Fruit fly (Drosophila melanogaster): ENCODE measurements around the gene Pdp1.

The Pdp1 gene

DNA sequence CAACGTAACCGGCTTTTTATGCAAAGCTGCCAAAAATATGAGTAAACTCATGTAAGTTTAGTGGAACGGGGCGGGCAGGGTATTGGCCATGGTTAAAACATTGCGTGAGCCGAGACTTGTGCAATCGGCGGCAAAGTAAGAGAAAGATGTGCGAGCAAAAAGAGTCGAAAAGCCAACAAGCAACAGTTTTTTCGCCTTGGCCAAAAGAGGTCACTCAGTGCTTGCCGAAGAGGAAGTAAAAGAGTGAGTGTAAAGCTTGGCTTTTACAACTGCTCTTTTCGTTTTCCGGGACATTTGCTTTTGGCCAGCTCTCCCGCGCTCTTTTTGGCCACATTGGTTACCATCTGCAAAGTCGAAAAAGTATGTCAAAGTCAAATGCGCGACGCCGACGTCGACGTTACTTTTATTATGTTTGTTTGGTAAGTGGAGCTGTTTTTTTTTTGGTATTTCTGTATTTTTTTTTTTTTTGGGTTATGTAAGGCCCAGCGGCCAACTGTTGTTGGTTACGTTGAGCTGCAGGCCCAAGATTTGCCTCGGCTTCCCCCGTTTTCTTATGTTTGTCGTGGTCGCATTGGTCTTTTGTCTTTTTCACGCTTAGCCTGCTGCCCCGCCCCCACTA is 79.3 kb downstream of the Pdp1 start:
- no peak for TF ChIP-seq sob (GFP tag; IDR thresholded peaks at IDR 0.05)
- peak; percentile 59 for TF ChIP-seq Med (GFP tag)
- TF ChIP-seq Pdp1 (GFP tag; optimal IDR thresholded peaks at IDR 0.05): peak in 1 of 2 experiments; percentile 67
- peak; percentile 13 for TF ChIP-seq CG11504 (tag; optimal IDR thresholded peaks at IDR 0.05)
- TF ChIP-seq Adf1 (GFP tag; IDR thresholded peaks at IDR 0.05): peak; percentile 59; the same call in 1 of the 2 replicates
- peak; percentile 46 to 65 for TF ChIP-seq Trl (optimal IDR thresholded peaks at IDR 0.05)
- TF ChIP-seq Trl (GFP tag; optimal IDR thresholded peaks at IDR 0.05): no peak
- TF ChIP-seq HLH3B (GFP tag; IDR thresholded peaks at IDR 0.05): no peak
- TF ChIP-seq CG2875 (GFP tag; optimal IDR thresholded peaks at IDR 0.05): no peak
- TF ChIP-seq CG2129 (GFP tag; IDR thresholded peaks at IDR 0.05; ENCODE audit: partially characterized antibody): no peak
- TF ChIP-seq CG3163 (GFP tag; optimal IDR thresholded peaks at IDR 0.05): peak; percentile 88
- TF ChIP-seq lmd (GFP tag; IDR thresholded peaks at IDR 0.05): no peak
- TF ChIP-seq scrt (GFP tag; optimal IDR thresholded peaks at IDR 0.05): peak; percentile 76
- peak; percentile 71 for TF ChIP-seq sqz (GFP tag; optimal IDR thresholded peaks at IDR 0.05)

- TF ChIP-seq CG12769 (tag; optimal IDR thresholded peaks at IDR 0.05) (peak; percentile 52), caup (GFP tag; optimal IDR thresholded peaks at IDR 0.05; ENCODE audit: severe bottlenecking) (no peak), Atf3 (GFP tag; optimal IDR thresholded peaks at IDR 0.05) (no peak), CG9817 (tag; optimal IDR thresholded peaks at IDR 0.05) (no peak), sens (GFP tag) (peak; percentile 14), zen (tag; optimal IDR thresholded peaks at IDR 0.05) (no peak), twi (tag; optimal IDR thresholded peaks at IDR 0.05) (peak; percentile 18), run (tag; optimal IDR thresholded peaks at IDR 0.05) (no peak), nau (GFP tag; optimal IDR thresholded peaks at IDR 0.05) (no peak), slbo (GFP tag; IDR thresholded peaks at IDR 0.05) (no peak), Dip3 (GFP tag; optimal IDR thresholded peaks at IDR 0.05) (no peak), CG4854 (GFP tag; optimal IDR thresholded peaks at IDR 0.05) (no peak), CG15011 (GFP tag; optimal IDR thresholded peaks at IDR 0.05) (no peak), CG7839 (tag; optimal IDR thresholded peaks at IDR 0.05) (no peak), vfl (GFP tag; optimal IDR thresholded peaks at IDR 0.05) (no peak), nmo (GFP tag; optimal IDR thresholded peaks at IDR 0.05) (no peak), HLH4C (GFP tag; IDR thresholded peaks at IDR 0.05; ENCODE audit: partially characterized antibody) (no peak), sd (tag; optimal IDR thresholded peaks at IDR 0.05) (no peak), CG14667 (GFP tag; IDR thresholded peaks at IDR 0.05) (no peak), CG11247 (GFP tag; IDR thresholded peaks at IDR 0.05) (0 out of 2 replicates have a peak, but pooled peaks have one; percentile 15), CG1024 (GFP tag; IDR thresholded peaks at IDR 0.05) (no peak), so (GFP tag; IDR thresholded peaks at IDR 0.05) (0 out of 3 replicates have a peak, but pooled peaks have one; percentile 60), CG2116 (GFP tag; optimal IDR thresholded peaks at IDR 0.05) (no peak), lilli (GFP tag; optimal IDR thresholded peaks at IDR 0.05) (no peak), CG4424 (GFP tag; optimal IDR thresholded peaks at IDR 0.05) (no peak), CG9215 (GFP tag; IDR thresholded peaks at IDR 0.05) (no peak), Med (GFP tag) (peak; percentile 44), grn (GFP tag; optimal IDR thresholded peaks at IDR 0.05) (no peak), sr (GFP tag; IDR thresholded peaks at IDR 0.05) (peak; percentile 55; the same call in 1 of the 3 replicates), Gsc (GFP tag; IDR thresholded peaks at IDR 0.05) (no peak), CG12659 (GFP tag; optimal IDR thresholded peaks at IDR 0.05) (no peak)
Measured at dm6 chr3L:7786989-7787388, 80.2 kb downstream of the Pdp1 start.
